Fruit fly (Drosophila melanogaster): ENCODE data around the gene Sfp26Ac.

The Sfp26Ac gene

DNA sequence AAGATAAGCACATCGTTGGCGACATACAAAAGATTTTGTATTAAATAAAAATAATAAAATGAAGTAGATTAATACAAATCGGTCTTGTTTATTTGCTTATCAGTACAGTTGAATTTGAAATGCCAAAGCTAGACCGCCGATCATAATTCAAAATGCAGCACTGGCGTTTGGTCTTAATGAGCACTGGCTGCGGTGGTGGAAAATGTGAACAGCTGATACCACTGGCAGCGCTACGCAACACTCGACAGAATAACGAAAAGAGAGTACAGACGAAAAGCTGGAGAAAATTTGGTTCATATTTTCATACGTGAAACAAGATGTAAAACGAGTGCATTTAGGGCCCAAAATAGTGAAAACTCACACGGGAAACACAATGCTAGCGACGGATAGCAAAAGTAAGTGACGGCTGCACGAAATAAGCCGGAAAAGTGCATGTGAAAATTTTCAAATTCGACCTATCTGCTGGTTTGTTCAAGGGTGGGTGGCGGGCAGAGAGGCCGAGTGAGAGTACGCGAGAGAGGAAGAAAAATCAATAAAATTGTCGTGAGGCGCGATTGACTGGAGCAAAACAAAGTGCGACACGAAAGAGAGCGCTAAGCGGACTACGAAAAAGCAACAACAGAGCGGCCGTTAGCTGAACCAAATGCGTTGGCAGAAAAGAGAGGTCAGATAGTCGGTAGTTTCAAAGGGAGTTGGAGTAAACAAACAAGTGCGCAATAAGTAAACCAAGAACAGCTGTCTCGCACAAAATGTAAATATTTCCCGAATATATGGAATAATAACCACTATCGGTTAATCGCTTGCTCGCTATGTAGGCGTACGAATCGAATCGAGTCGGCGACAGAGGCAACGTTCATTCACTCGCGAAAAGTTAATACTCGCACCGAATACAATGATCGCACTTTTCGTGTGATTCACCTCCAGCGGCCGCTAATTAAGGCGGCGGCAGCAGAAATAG is 22.6 kb upstream of the Sfp26Ac start, which contains the start of gene bchs (continued):
- TF ChIP-seq sd (tag; optimal IDR thresholded peaks at IDR 0.05): peak; percentile 87
- no peak for TF ChIP-seq Dfd (GFP tag; optimal IDR thresholded peaks at IDR 0.05)
- TF ChIP-seq CG11456 (GFP tag; IDR thresholded peaks at IDR 0.05): peak; percentile 74; the same call in 2 of the 3 replicates
- TF ChIP-seq CG30431 (GFP tag; optimal IDR thresholded peaks at IDR 0.05): peak; percentile 42
- TF ChIP-seq CG17912 (GFP tag; optimal IDR thresholded peaks at IDR 0.05): peak; percentile 92
- TF ChIP-seq tup (GFP tag; optimal IDR thresholded peaks at IDR 0.05): peak; percentile 73
- TF ChIP-seq p53 (GFP tag; optimal IDR thresholded peaks at IDR 0.05): peak; percentile 70
- peak; percentile 93 for TF ChIP-seq CG12236 (GFP tag; optimal IDR thresholded peaks at IDR 0.05)
- TF ChIP-seq pum (GFP tag; optimal IDR thresholded peaks at IDR 0.05): peak; percentile 39
- no peak for TF ChIP-seq CG4404 (GFP tag; IDR thresholded peaks at IDR 0.05)
- peak; percentile 18; the same call in 1 of the 2 replicates for TF ChIP-seq unc-4 (GFP tag; IDR thresholded peaks at IDR 0.05; ENCODE audit: partially characterized antibody)
- TF ChIP-seq Ets65A (GFP tag): peak; percentile 90
- peak; percentile 51 for TF ChIP-seq chn (GFP tag; optimal IDR thresholded peaks at IDR 0.05)
- TF ChIP-seq knrl (GFP tag; IDR thresholded peaks at IDR 0.05; ENCODE audit: partially characterized antibody): 0 out of 3 replicates have a peak, but pooled peaks have one; percentile 9
- TF ChIP-seq CG10462 (GFP tag; optimal IDR thresholded peaks at IDR 0.05): no peak
- peak; percentile 95 for TF ChIP-seq schlank (tag; optimal IDR thresholded peaks at IDR 0.05)
- no peak for TF ChIP-seq CG14667 (GFP tag; IDR thresholded peaks at IDR 0.05)
- no peak for TF ChIP-seq CG7963 (GFP tag; IDR thresholded peaks at IDR 0.05; ENCODE audit: partially characterized antibody)
- TF ChIP-seq croc (GFP tag; conservative IDR thresholded peaks at IDR 0.05): peak; percentile 27; the same call in 1 of the 3 replicates
- TF ChIP-seq CG14860 (GFP tag; IDR thresholded peaks at IDR 0.05; ENCODE audit: partially characterized antibody): no peak
- no peak for TF ChIP-seq emc (GFP tag; optimal IDR thresholded peaks at IDR 0.05)
- peak; percentile 65 for TF ChIP-seq Deaf1 (tag; optimal IDR thresholded peaks at IDR 0.05)
- no peak for TF ChIP-seq CG18011 (GFP tag; optimal IDR thresholded peaks at IDR 0.05)
- TF ChIP-seq pita (GFP tag; optimal IDR thresholded peaks at IDR 0.05): no peak
- TF ChIP-seq Fer3 (tag; optimal IDR thresholded peaks at IDR 0.05): peak; percentile 88
- peak; percentile 76 for TF ChIP-seq CG14710 (tag; optimal IDR thresholded peaks at IDR 0.05)
- peak; percentile 78 for TF ChIP-seq luna (GFP tag; optimal IDR thresholded peaks at IDR 0.05)
- peak; percentile 70 for TF ChIP-seq CG8944 (GFP tag; optimal IDR thresholded peaks at IDR 0.05)
- TF ChIP-seq CG14441 (GFP tag; IDR thresholded peaks at IDR 0.05): peak; percentile 60; the same call in 1 of the 2 replicates
- TF ChIP-seq cad (GFP tag; optimal IDR thresholded peaks at IDR 0.05): no peak
- TF ChIP-seq CG6765 (GFP tag; optimal IDR thresholded peaks at IDR 0.05): peak; percentile 92
- TF ChIP-seq Aef1 (GFP tag; IDR thresholded peaks at IDR 0.05): peak; percentile 34; the same call in 1 of the 3 replicates
- TF ChIP-seq Mad (GFP tag; optimal IDR thresholded peaks at IDR 0.05): peak; percentile 72
- TF ChIP-seq ham (GFP tag; IDR thresholded peaks at IDR 0.05): no peak
- TF ChIP-seq Elba2 (GFP tag; optimal IDR thresholded peaks at IDR 0.05): peak; percentile 92
- peak; percentile 68 for TF ChIP-seq CG10979 (tag; optimal IDR thresholded peaks at IDR 0.05)
- TF ChIP-seq CG5953 (GFP tag; IDR thresholded peaks at IDR 0.05): peak; percentile 80
- TF ChIP-seq ind (GFP tag; optimal IDR thresholded peaks at IDR 0.05): peak; percentile 3
- TF ChIP-seq usp (GFP tag; optimal IDR thresholded peaks at IDR 0.05): no peak
- peak; percentile 91 for TF ChIP-seq CG1792 (GFP tag; optimal IDR thresholded peaks at IDR 0.05)
- TF ChIP-seq CG2129 (GFP tag; IDR thresholded peaks at IDR 0.05; ENCODE audit: partially characterized antibody): no peak
- peak; percentile 82 for TF ChIP-seq CG8359 (GFP tag; optimal IDR thresholded peaks at IDR 0.05; ENCODE audit: borderline replicate concordance)
- TF ChIP-seq pros (GFP tag; optimal IDR thresholded peaks at IDR 0.05): peak; percentile 13
- peak; percentile 97 for TF ChIP-seq CG18599 (GFP tag; optimal IDR thresholded peaks at IDR 0.05)
- TF ChIP-seq CG6175 (GFP tag; IDR thresholded peaks at IDR 0.05): no peak
- peak; percentile 51 for TF ChIP-seq CG17829 (tag; optimal IDR thresholded peaks at IDR 0.05)
- no peak for TF ChIP-seq eve (GFP tag; optimal IDR thresholded peaks at IDR 0.05)
- TF ChIP-seq CG6254 (GFP tag; optimal IDR thresholded peaks at IDR 0.05): peak; percentile 91
